Fruit fly (Drosophila melanogaster) whole organism, pupa: ENCODE results near the gene CG15771.

ENCODE experiments used
- CG12605 ChIP-seq: fragments of 200-800 bp; sonication (Bioruptor generic); IDR thresholded peaks from 2 replicates; pipeline ENCODE4 v1.3.6; 2022; ENCODE audit warnings: missing biosample characterization, missing genetic modification characterization
- CG14655 ChIP-seq: fragments of 200-800 bp; sonication (Bioruptor generic); optimal IDR thresholded peaks from 3 replicates; lab custom pipeline; 2017; ENCODE audit warnings: mild to moderate bottlenecking, missing biosample characterization, missing genetic modification reagents, missing genetic modification characterization
- CG34367 ChIP-seq: fragments of 200-800 bp; sonication (Bioruptor generic); optimal IDR thresholded peaks from 2 replicates; lab custom pipeline; 2018; ENCODE audit warnings: missing biosample characterization, mild to moderate bottlenecking, missing genetic modification characterization
- CG8159 ChIP-seq: fragments of 200-800 bp; sonication (Bioruptor generic); optimal IDR thresholded peaks from 3 replicates; lab custom pipeline; 2018; ENCODE audit warnings: missing biosample characterization, mild to moderate bottlenecking, missing genetic modification characterization, moderate library complexity
- CG9948 ChIP-seq: fragments of 200-800 bp; sonication (Bioruptor generic); optimal IDR thresholded peaks from 2 replicates; lab custom pipeline; 2018; ENCODE audit warnings: missing biosample characterization, mild to moderate bottlenecking, missing genetic modification characterization, moderate library complexity
- D1 ChIP-seq: fragments of 200-800 bp; sonication (Bioruptor generic); optimal IDR thresholded peaks from 2 replicates; lab custom pipeline; 2018; ENCODE audit warnings: missing biosample characterization, mild to moderate bottlenecking, missing genetic modification characterization, moderate library complexity
- Ets98B ChIP-seq: fragments of 200-800 bp; sonication (Bioruptor generic); IDR thresholded peaks from 2 replicates; pipeline ENCODE4 v1.3.6; 2022; ENCODE audit warnings: missing biosample characterization, missing genetic modification characterization
- Pif1A ChIP-seq: fragments of 200-800 bp; sonication (Bioruptor generic); optimal IDR thresholded peaks from 3 replicates; lab custom pipeline; 2016; ENCODE audit warnings: missing biosample characterization, missing genetic modification characterization
- Pif1B ChIP-seq: fragments of 200-800 bp; sonication (Bioruptor generic); optimal IDR thresholded peaks from 3 replicates; lab custom pipeline; 2016; ENCODE audit warnings: missing biosample characterization, missing genetic modification characterization
- Snoo ChIP-seq: fragments of 200-800 bp; sonication (Bioruptor generic); optimal IDR thresholded peaks from 3 replicates; lab custom pipeline; 2017; ENCODE audit warnings: missing biosample characterization, mild to moderate bottlenecking, missing genetic modification characterization, inconsistent platforms
- gl ChIP-seq: fragments of 200-800 bp; sonication (Bioruptor generic); optimal IDR thresholded peaks from 2 replicates; lab custom pipeline; 2018; ENCODE audit warnings: missing biosample characterization, mild to moderate bottlenecking, missing genetic modification characterization

DNA sequence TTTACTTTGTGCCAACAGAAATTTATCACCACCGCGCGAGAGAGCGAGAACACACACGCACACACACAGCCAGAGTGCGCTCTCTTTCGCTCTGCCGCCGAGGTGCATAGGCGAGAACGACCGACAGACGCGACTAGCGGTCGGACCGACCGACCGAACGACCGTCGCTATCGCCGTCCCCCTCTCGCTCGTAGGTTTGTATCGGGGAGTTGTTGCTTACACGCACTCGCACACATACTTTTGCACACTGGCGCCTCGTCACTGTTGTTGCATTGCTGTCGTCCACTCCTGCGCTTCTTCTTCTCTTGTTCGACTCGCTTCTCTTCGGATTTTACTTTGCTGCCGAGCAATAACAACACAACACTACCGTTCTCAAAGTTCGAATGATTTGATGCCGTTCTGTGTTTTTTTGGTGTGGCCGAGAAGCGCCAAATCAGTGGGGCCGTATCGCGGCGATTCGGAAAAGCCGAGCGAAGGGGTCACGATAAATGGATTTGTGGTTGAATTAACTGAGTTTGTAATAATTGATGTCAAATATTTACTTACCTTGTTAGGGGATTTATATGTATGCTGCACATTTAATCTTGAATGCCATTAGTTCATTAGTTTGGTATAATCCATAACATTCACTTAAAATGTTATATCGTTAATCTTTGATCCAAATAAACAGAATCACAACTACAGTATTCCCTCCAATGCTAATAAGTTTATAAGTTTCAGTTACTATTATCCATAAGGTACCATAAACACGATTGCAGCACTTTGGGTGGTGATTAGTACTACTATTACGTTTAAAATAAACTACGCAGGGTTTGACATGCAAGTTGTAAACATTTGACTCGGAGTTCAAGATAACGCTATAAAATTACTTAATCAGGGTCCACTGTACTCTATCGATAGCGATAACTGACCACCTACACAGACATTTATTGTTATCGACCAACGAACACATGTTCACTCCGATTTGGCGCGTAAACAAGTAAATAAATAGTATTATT, 8.2 kb upstream of the CG15771 start, which contains the start of the genes IntS6 and Rtel1:
- peak; percentile 87 for TF ChIP-seq CG14655 (GFP tag; lab: Kevin White, UChicago)
- peak; percentile 84 for TF ChIP-seq Ets98B
- peak; percentile 86 for TF ChIP-seq CG34367 (tag; lab: Kevin White, UChicago)
- TF ChIP-seq CG8159 = peak; percentile 89
- peak; percentile 76 for TF ChIP-seq CG12605
- TF ChIP-seq Pif1A = peak; percentile 88
- peak; percentile 86 for TF ChIP-seq Snoo (tag; lab: Kevin White, UChicago)
- peak; percentile 77 for TF ChIP-seq gl (tag; lab: Kevin White, UChicago)
- no peak for TF ChIP-seq D1 (tag; lab: Kevin White, UChicago)
- peak; percentile 85 for TF ChIP-seq Pif1B (GFP tag; lab: Kevin White, UChicago)
- TF ChIP-seq CG9948 (tag; lab: Kevin White, UChicago) = peak; percentile 85
